Fruit fly (Drosophila melanogaster): ENCODE measurements around the gene Acp32CD.

DNA sequence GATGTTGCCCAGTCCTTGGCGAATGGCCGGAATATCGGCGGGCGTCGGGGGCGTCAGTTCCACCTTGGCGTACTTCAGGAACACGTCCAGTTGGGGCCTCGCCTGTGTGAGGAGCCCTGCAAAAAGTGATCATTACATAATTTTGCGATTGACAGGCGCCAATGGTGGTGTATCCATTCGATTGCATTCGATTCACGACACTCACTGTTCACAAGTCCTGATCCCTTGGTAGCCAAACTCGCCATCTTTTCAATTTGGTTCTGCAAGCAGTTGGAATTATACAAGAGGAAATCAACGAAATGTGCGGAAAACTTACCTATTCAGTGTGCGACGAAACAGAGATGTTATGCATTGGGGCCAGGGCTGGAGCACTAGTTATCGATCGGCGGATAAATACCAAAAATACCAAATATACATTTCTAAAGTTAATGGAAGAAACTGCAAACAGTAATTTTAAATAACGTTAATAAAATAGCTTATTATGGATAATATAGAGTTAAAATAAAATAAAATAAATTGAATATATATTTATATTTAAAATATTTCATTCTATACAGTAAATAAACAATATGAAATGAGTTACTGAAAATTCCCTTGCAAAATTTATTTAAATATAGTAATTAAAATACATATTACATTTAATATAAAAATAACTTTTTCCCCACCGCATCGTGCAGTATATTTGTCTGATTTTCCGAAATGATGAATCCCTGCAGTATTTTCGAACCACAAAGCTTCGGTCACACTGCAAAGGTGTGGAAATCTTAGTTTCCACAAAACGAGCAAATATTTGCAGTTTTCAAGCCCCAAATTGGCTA, 39.2 kb upstream of the Acp32CD start, which contains the start of the genes ATPsynG and SCAR:
- TF ChIP-seq cic (GFP tag; optimal IDR thresholded peaks at IDR 0.05) (no peak), Clk (GFP tag; optimal IDR thresholded peaks at IDR 0.05) (no peak), CG1620 (GFP tag; optimal IDR thresholded peaks at IDR 0.05) (no peak), CG11617 (GFP tag; optimal IDR thresholded peaks at IDR 0.05) (no peak), toe (GFP tag; optimal IDR thresholded peaks at IDR 0.05) (no peak), CG7045 (GFP tag; optimal IDR thresholded peaks at IDR 0.05) (no peak), kay (GFP tag; ENCODE audit: borderline replicate concordance) (no peak), CG33017 (tag; optimal IDR thresholded peaks at IDR 0.05) (no peak), bab1 (GFP tag; optimal IDR thresholded peaks at IDR 0.05) (no peak), Mnt (GFP tag; optimal IDR thresholded peaks at IDR 0.05) (no peak), pad (GFP tag; optimal IDR thresholded peaks at IDR 0.05) (no peak), CG5204 (GFP tag; optimal IDR thresholded peaks at IDR 0.05) (no peak), CG7101 (tag; optimal IDR thresholded peaks at IDR 0.05) (no peak)

All from whole organism, adult.